Fruit fly (Drosophila melanogaster) whole organism, adult: ENCODE results near the gene CG14042.

Experiments
- CG11617 ChIP-seq: fragments of 200-800 bp; sonication (Bioruptor generic); optimal IDR thresholded peaks from 2 replicates; lab custom pipeline; 2017; ENCODE audit warnings: mild to moderate bottlenecking, missing biosample characterization, missing genetic modification reagents, missing genetic modification characterization
- CG12768 ChIP-seq: fragments of 200-800 bp; sonication (Bioruptor generic); optimal IDR thresholded peaks from 2 replicates; lab custom pipeline; 2017; ENCODE audit warnings: missing biosample characterization, missing genetic modification characterization, mild to moderate bottlenecking, moderate library complexity, missing genetic modification reagents
- CG14711 ChIP-seq: fragments of 200-800 bp; sonication (Bioruptor generic); optimal IDR thresholded peaks from 2 replicates; lab custom pipeline; 2018; ENCODE audit warnings: missing biosample characterization, mild to moderate bottlenecking, missing genetic modification characterization, moderate library complexity
- CG33017 ChIP-seq: fragments of 200-800 bp; sonication (Bioruptor generic); optimal IDR thresholded peaks from 2 replicates; lab custom pipeline; 2018; ENCODE audit warnings: missing biosample characterization, mild to moderate bottlenecking, missing genetic modification characterization, moderate library complexity
- Crg-1 ChIP-seq: fragments of 200-800 bp; sonication (Bioruptor generic); optimal IDR thresholded peaks from 2 replicates; lab custom pipeline; 2016; ENCODE audit warnings: missing biosample characterization, missing genetic modification characterization
- Hr96 ChIP-seq: fragments of 200-800 bp; sonication (Bioruptor generic); optimal IDR thresholded peaks from 2 replicates; lab custom pipeline; 2016; ENCODE audit warnings: missing biosample characterization, missing genetic modification characterization
- Mnt ChIP-seq: fragments of 200-800 bp; sonication (Bioruptor generic); optimal IDR thresholded peaks from 2 replicates; lab custom pipeline; 2016; ENCODE audit warnings: missing biosample characterization, mild to moderate bottlenecking, missing genetic modification characterization
- cic ChIP-seq: fragments of 200-800 bp; sonication (Bioruptor generic); optimal IDR thresholded peaks from 2 replicates; lab custom pipeline; 2017; ENCODE audit warnings: missing biosample characterization, mild to moderate bottlenecking, missing genetic modification characterization, moderate library complexity
- kay ChIP-seq: fragments of 200-800 bp; sonication (Bioruptor generic); peaks from one replicate; lab custom pipeline; 2016; ENCODE audit warnings: missing biosample characterization, missing genetic modification characterization, borderline replicate concordance
- ovo ChIP-seq: fragments of 200-800 bp; sonication (Bioruptor generic); optimal IDR thresholded peaks from 2 replicates; lab custom pipeline; 2016; ENCODE audit warnings: missing biosample characterization, missing genetic modification characterization
- pad ChIP-seq: fragments of 200-800 bp; sonication (Bioruptor generic); optimal IDR thresholded peaks from 3 replicates; lab custom pipeline; 2017; ENCODE audit warnings: missing biosample characterization, missing genetic modification characterization, mild to moderate bottlenecking, moderate library complexity, missing genetic modification reagents
- toe ChIP-seq: fragments of 200-800 bp; sonication (Bioruptor generic); optimal IDR thresholded peaks from 2 replicates; lab custom pipeline; 2016; ENCODE audit warnings: missing biosample characterization, missing genetic modification characterization

- no peak for TF ChIP-seq CG14711 (tag; lab: Kevin White, UChicago)
- TF ChIP-seq Mnt (GFP tag; lab: Kevin White, UChicago): no peak
- TF ChIP-seq Crg-1 (GFP tag; lab: Kevin White, UChicago): no peak
- TF ChIP-seq CG33017: no peak
- TF ChIP-seq kay (GFP tag; lab: Kevin White, UChicago): peak; percentile 41
- no peak for TF ChIP-seq CG11617 (GFP tag; lab: Kevin White, UChicago)
- no peak for TF ChIP-seq Hr96 (GFP tag; lab: Kevin White, UChicago)
- no peak for TF ChIP-seq cic
- no peak for TF ChIP-seq ovo (GFP tag; lab: Kevin White, UChicago)
- no peak for TF ChIP-seq pad (GFP tag; lab: Kevin White, UChicago)
- no peak for TF ChIP-seq CG12768 (GFP tag; lab: Kevin White, UChicago)
- TF ChIP-seq toe: no peak
These were observed 36.0 kb upstream of the CG14042 start for dm6 chr2L:5001582-5001929.
